Worm (Caenorhabditis elegans) whole organism, L3 larva: ENCODE measurements around the gene F54D10.4.

Experiments
- egl-5 ChIP-seq: fragments of 150-350 bp; optimal IDR thresholded peaks from 2 replicates; lab custom pipeline; 2017; ENCODE audit warnings: missing biosample characterization, missing genetic modification reagents, missing genetic modification characterization, inconsistent platforms
- mdl-1 ChIP-seq: fragments of 150-350 bp; optimal IDR thresholded peaks from 2 replicates; lab custom pipeline; 2014; ENCODE audit warnings: missing biosample characterization, missing genetic modification characterization
- nhr-237 ChIP-seq: fragments of 150-350 bp; optimal IDR thresholded peaks from 2 replicates; lab custom pipeline; 2014; ENCODE audit warnings: missing biosample characterization, missing genetic modification characterization

DNA sequence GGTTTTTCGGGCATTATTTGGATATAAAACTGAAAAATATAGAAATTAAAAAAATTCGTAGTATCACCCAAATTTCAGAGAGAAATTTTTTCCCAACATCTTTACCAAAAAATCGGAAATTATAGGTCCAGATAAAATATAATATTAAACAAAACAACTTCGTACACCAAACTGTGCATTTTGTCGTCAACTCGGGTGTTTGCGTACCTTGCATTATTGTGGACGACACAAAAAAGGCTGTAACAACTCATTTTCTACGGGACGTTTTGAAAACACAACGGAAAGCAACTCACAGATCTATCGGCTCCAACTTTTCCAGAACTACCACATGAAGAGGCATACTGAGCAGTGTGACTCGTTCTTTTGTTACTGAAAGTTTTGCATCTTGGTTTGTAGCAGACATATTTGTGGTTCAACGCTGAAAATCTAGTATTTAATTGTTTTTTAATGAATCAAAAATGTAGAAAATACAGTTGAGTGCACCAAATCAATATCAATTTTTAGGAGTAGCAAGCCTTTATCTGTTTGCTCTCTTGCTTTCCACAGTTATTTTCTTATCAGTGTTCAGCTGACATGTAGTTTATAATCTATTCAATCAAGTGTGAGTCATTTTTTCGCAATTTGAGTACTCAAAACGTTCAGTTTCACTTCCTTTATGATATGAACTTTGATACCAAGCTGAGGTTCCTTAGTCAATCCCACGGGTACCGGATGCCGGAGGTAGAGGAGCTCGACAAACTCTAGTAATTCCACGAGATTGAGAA lies 8.8 kb upstream of the F54D10.4 start:
- no peak for TF ChIP-seq egl-5
- no peak for TF ChIP-seq mdl-1 (tag; lab: Kevin White, UChicago)
- TF ChIP-seq nhr-237 = no peak
